Comparison of ENCODE assay signal across 1 fruit fly cellular context in genomic region chrX:19769821-19770519, dm6.
A peak's percentile ranks its signal among the peaks of the same experiment; 100 is the strongest.
TF ChIP-seq lines count a peak whose summit lies in the region.

No protein-coding gene starts in this region.

TF ChIP-seq in whole organism, embryonic, 481 proteins besides CTCF, POLR2A, EP300 and RAD21 (continued from another document):
- TF ChIP-seq CG6791 (GFP tag; IDR thresholded peaks at IDR 0.05; lab: Robert Waterston, UW; ENCODE audit: partially characterized antibody) = no peak
- TF ChIP-seq ash1 (GFP tag; optimal IDR thresholded peaks at IDR 0.05; lab: Kevin White, UChicago) = no peak
- no peak for TF ChIP-seq Adf1 (GFP tag; IDR thresholded peaks at IDR 0.05; lab: Robert Waterston, UW)
- no peak for TF ChIP-seq Rfx (GFP tag; IDR thresholded peaks at IDR 0.05; lab: Robert Waterston, UW)
- TF ChIP-seq Scr (GFP tag; IDR thresholded peaks at IDR 0.05; lab: Robert Waterston, UW; ENCODE audit: partially characterized antibody) = no peak
- no peak for TF ChIP-seq cwo (GFP tag; optimal IDR thresholded peaks at IDR 0.05; lab: Kevin White, UChicago)
- TF ChIP-seq CG8089 (GFP tag; optimal IDR thresholded peaks at IDR 0.05; lab: Kevin White, UChicago) = no peak
- TF ChIP-seq NC2α (GFP tag; optimal IDR thresholded peaks at IDR 0.05; lab: Kevin White, UChicago) = peak; percentile 15
- peak; percentile 23 for TF ChIP-seq shn (GFP tag; optimal IDR thresholded peaks at IDR 0.05; lab: Kevin White, UChicago)
- peak; percentile 68; the same call in 1 of the 2 replicates for TF ChIP-seq chm (GFP tag; IDR thresholded peaks at IDR 0.05; lab: Robert Waterston, UW)
- TF ChIP-seq CG34422 (GFP tag; IDR thresholded peaks at IDR 0.05; lab: Robert Waterston, UW) = peak; percentile 39; the same call in 1 of the 3 replicates
- no peak for TF ChIP-seq CG5953 (GFP tag; IDR thresholded peaks at IDR 0.05; lab: Robert Waterston, UW)
- no peak for TF ChIP-seq CG10543 (GFP tag; optimal IDR thresholded peaks at IDR 0.05; lab: Kevin White, UChicago)
- TF ChIP-seq hth (optimal IDR thresholded peaks at IDR 0.05; lab: Kevin White, UChicago) = no peak
